Worm (Caenorhabditis elegans) whole organism, early embryonic: ENCODE results near the gene ZK84.1.

ENCODE experiments used
- F13C5.2 ChIP-seq: sonication (generic microtip); optimal IDR thresholded peaks from 2 replicates; lab custom pipeline; 2017; ENCODE audit warnings: mild to moderate bottlenecking, missing genetic modification characterization, inconsistent platforms, missing compliant biosample characterization
- aly-1 ChIP-seq: sonication (generic microtip); optimal IDR thresholded peaks from 2 replicates; lab custom pipeline; 2016; ENCODE audit warnings: missing genetic modification characterization, missing compliant biosample characterization
- ama-1 ChIP-seq: fragments of 150-350 bp; optimal IDR thresholded peaks from 2 replicates; lab custom pipeline; 2014
- flt-1 ChIP-seq: fragments of 200-800 bp; sonication (Bioruptor generic); IDR thresholded peaks from 2 replicates; pipeline ENCODE4 v1.3.6; 2022; ENCODE audit warnings: missing genetic modification characterization, missing compliant biosample characterization
- hmg-4 ChIP-seq: fragments of 200-800 bp; sonication (Bioruptor generic); optimal IDR thresholded peaks from 2 replicates; lab custom pipeline; 2018; ENCODE audit warnings: mild to moderate bottlenecking, missing genetic modification characterization, missing compliant biosample characterization
- pes-1 ChIP-seq: fragments of 200-800 bp; sonication (Bioruptor generic); IDR thresholded peaks from 2 replicates; pipeline ENCODE4 v1.3.6; 2022; ENCODE audit warnings: missing genetic modification reagents, missing genetic modification characterization, missing compliant biosample characterization
- sea-1 ChIP-seq: fragments of 200-800 bp; sonication (Bioruptor generic); conservative IDR thresholded peaks from 2 replicates; pipeline ENCODE4 v1.3.6; 2022; ENCODE audit warnings: missing genetic modification characterization, missing compliant biosample characterization
- tbx-11 ChIP-seq: fragments of 200-800 bp; sonication (Bioruptor generic); IDR thresholded peaks from 2 replicates; pipeline ENCODE4 v1.3.6; 2022; ENCODE audit warnings: missing genetic modification characterization, missing compliant biosample characterization

ce11 chrII:6031106-6031505 is 10.7 kb downstream of the ZK84.1 start, which contains the start of gene frpr-16:
- TF ChIP-seq F13C5.2 (tag; lab: Kevin White, UChicago) (no peak), ama-1 (lab: Kevin White, UChicago) (no peak), sea-1 (GFP tag; lab: Robert Waterston, UW) (no peak), flt-1 (GFP tag; lab: Robert Waterston, UW) (no peak), tbx-11 (GFP tag; lab: Robert Waterston, UW) (no peak), aly-1 (tag; lab: Kevin White, UChicago) (no peak), hmg-4 (GFP tag; lab: Kevin White, UChicago) (no peak), pes-1 (GFP tag; lab: Robert Waterston, UW) (no peak)
